Worm (Caenorhabditis elegans) whole organism, L3 larva: ENCODE results near the gene unc-132.

Experiments used
- ZK546.5 ChIP-seq: sonication (generic microtip); optimal IDR thresholded peaks from 2 replicates; lab custom pipeline; 2017; ENCODE audit warnings: missing biosample characterization, missing genetic modification characterization
- ama-1 ChIP-seq: fragments of 150-350 bp; optimal IDR thresholded peaks from 2 replicates; lab custom pipeline; 2018
- ceh-82 ChIP-seq: fragments of 150-350 bp; optimal IDR thresholded peaks from 2 replicates; lab custom pipeline; 2014; ENCODE audit warnings: missing biosample characterization, missing genetic modification characterization
- egl-27 ChIP-seq: sonication (generic microtip); optimal IDR thresholded peaks from 4 replicates; lab custom pipeline; 2017; ENCODE audit warnings: missing biosample characterization, missing genetic modification reagents, missing genetic modification characterization
- elt-2 ChIP-seq: sonication (generic microtip); optimal IDR thresholded peaks from 2 replicates; lab custom pipeline; 2016; ENCODE audit warnings: missing genetic modification reagents, mild to moderate bottlenecking, missing genetic modification characterization, missing compliant biosample characterization
- elt-3 ChIP-seq, 3 experiments: fragments of 150-350 bp in 1 of 3; sonication (generic microtip) in 2 of 3; optimal IDR thresholded peaks; 2 replicates in 2 of 3; 4 replicates in 1 of 3; lab custom pipeline; 2014 to 2017; ENCODE audit warnings: missing biosample characterization in 3 of 3, missing genetic modification characterization in 3 of 3
- lin-15B ChIP-seq: fragments of 150-350 bp; optimal IDR thresholded peaks from 2 replicates; lab custom pipeline; 2014; ENCODE audit warnings: missing biosample characterization, missing genetic modification characterization
- nhr-11 ChIP-seq: fragments of 150-350 bp; optimal IDR thresholded peaks from 2 replicates; lab custom pipeline; 2014; ENCODE audit warnings: missing biosample characterization, missing genetic modification characterization
- nhr-12 ChIP-seq: fragments of 150-350 bp; optimal IDR thresholded peaks from 2 replicates; lab custom pipeline; 2014; ENCODE audit warnings: missing biosample characterization, missing genetic modification characterization
- nhr-237 ChIP-seq: fragments of 150-350 bp; optimal IDR thresholded peaks from 2 replicates; lab custom pipeline; 2014; ENCODE audit warnings: missing biosample characterization, missing genetic modification characterization
- nhr-76 ChIP-seq: fragments of 150-350 bp; sonication (generic microtip); optimal IDR thresholded peaks from 5 replicates; lab custom pipeline; 2014; ENCODE audit warnings: missing biosample characterization, missing genetic modification characterization
- unc-39 ChIP-seq: sonication (generic microtip); optimal IDR thresholded peaks from 4 replicates; lab custom pipeline; 2017; ENCODE audit warnings: missing biosample characterization, missing genetic modification characterization

DNA sequence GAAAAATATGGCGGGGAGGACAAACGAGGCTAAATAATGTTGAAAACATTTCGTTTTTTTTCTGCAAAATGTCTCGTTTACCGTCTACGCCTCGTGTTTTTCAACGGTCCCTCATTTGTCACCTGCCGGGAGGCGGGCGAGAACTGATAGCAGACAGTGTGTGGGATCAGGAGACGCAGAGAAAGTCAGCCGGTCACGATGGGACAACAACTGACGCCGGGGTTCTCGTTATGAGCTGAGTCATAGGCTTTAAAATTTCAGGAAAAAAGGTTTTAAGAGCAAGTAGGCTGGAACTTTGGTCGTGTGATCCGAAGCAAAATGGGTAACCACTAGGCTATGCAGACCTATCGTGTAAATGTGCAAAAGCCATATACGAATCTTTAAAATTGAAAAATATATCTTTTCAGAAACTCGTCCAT lies 1.1 kb upstream of the unc-132 start, which contains the start of gene W08A12.2:
- TF ChIP-seq ama-1: no peak
- TF ChIP-seq lin-15B (tag; lab: Kevin White, UChicago): no peak
- no peak for TF ChIP-seq ceh-82 (tag; lab: Kevin White, UChicago)
- no peak for TF ChIP-seq nhr-12 (tag; lab: Kevin White, UChicago)
- TF ChIP-seq elt-2 (tag; lab: Kevin White, UChicago): no peak
- no peak for TF ChIP-seq nhr-11 (tag; lab: Kevin White, UChicago)
- TF ChIP-seq nhr-76 (tag; lab: Kevin White, UChicago): no peak
- no peak for TF ChIP-seq ZK546.5 (tag; lab: Kevin White, UChicago)
- TF ChIP-seq unc-39 (tag; lab: Kevin White, UChicago): no peak
- TF ChIP-seq nhr-237 (tag; lab: Kevin White, UChicago): no peak
- no peak for TF ChIP-seq egl-27 (tag; lab: Kevin White, UChicago)
- TF ChIP-seq elt-3 (tag; optimal IDR thresholded peaks at IDR 0.05; lab: Kevin White, UChicago): no peak
